Worm (Caenorhabditis elegans) whole organism, L2 larva: ENCODE measurements around the gene T26A5.2.

ENCODE experiments used
- C34F6.9 ChIP-seq: fragments of 150-350 bp; optimal IDR thresholded peaks from 2 replicates; lab custom pipeline; 2014; ENCODE audit warnings: missing biosample characterization, missing genetic modification characterization
- F13H6.1 ChIP-seq: sonication (generic microtip); optimal IDR thresholded peaks from 2 replicates; lab custom pipeline; 2016; ENCODE audit warnings: missing genetic modification characterization, missing compliant biosample characterization
- R02D3.7 ChIP-seq: fragments of 150-350 bp; optimal IDR thresholded peaks from 2 replicates; lab custom pipeline; 2014; ENCODE audit warnings: missing biosample characterization, missing genetic modification characterization
- Y55F3AM.14 ChIP-seq: fragments of 200-800 bp; sonication (Bioruptor generic); optimal IDR thresholded peaks from 2 replicates; lab custom pipeline; 2018; ENCODE audit warnings: mild to moderate bottlenecking, missing genetic modification characterization, missing compliant biosample characterization
- ZK546.5 ChIP-seq: sonication (generic microtip); optimal IDR thresholded peaks from 2 replicates; lab custom pipeline; 2017; ENCODE audit warnings: missing biosample characterization, missing genetic modification characterization
- alr-1 ChIP-seq: fragments of 150-350 bp; optimal IDR thresholded peaks from 2 replicates; lab custom pipeline; 2014; ENCODE audit warnings: missing biosample characterization, missing genetic modification characterization
- aly-2 ChIP-seq: fragments of 150-350 bp; optimal IDR thresholded peaks from 2 replicates; lab custom pipeline; 2014; ENCODE audit warnings: missing biosample characterization, missing genetic modification characterization
- ama-1 ChIP-seq: fragments of 150-350 bp; optimal IDR thresholded peaks from 2 replicates; lab custom pipeline; 2018; ENCODE audit warnings: inconsistent platforms
- blmp-1 ChIP-seq: sonication (generic microtip); optimal IDR thresholded peaks from 2 replicates; lab custom pipeline; 2017; ENCODE audit warnings: missing genetic modification characterization, mild to moderate bottlenecking, missing compliant biosample characterization, antibody characterized with exemption, moderate library complexity; ENCODE audit not compliant: insufficient read depth
- ceh-16 ChIP-seq: fragments of 150-350 bp; optimal IDR thresholded peaks from 2 replicates; lab custom pipeline; 2014; ENCODE audit warnings: missing biosample characterization, missing genetic modification characterization
- ceh-82 ChIP-seq: fragments of 150-350 bp; optimal IDR thresholded peaks from 2 replicates; lab custom pipeline; 2014; ENCODE audit warnings: missing biosample characterization, missing genetic modification characterization
- crh-2 ChIP-seq: sonication (generic microtip); optimal IDR thresholded peaks from 2 replicates; lab custom pipeline; 2017; ENCODE audit warnings: missing biosample characterization, missing genetic modification characterization
- dmd-4 ChIP-seq: sonication (generic microtip); optimal IDR thresholded peaks from 2 replicates; lab custom pipeline; 2017; ENCODE audit warnings: missing biosample characterization, missing genetic modification characterization
- egl-27 ChIP-seq: sonication (generic microtip); optimal IDR thresholded peaks from 3 replicates; lab custom pipeline; 2017; ENCODE audit warnings: missing biosample characterization, missing genetic modification reagents, missing genetic modification characterization
- elt-1 ChIP-seq: fragments of 150-350 bp; optimal IDR thresholded peaks from 2 replicates; lab custom pipeline; 2014; ENCODE audit warnings: missing biosample characterization, missing genetic modification characterization
- fos-1 ChIP-seq: fragments of 150-350 bp; optimal IDR thresholded peaks from 2 replicates; lab custom pipeline; 2014; ENCODE audit warnings: missing biosample characterization, missing genetic modification characterization
- lin-11 ChIP-seq: fragments of 150-350 bp; sonication (generic microtip); optimal IDR thresholded peaks from 2 replicates; lab custom pipeline; 2014; ENCODE audit warnings: missing biosample characterization, missing genetic modification characterization, inconsistent platforms, mixed read lengths
- lin-13 ChIP-seq: fragments of 150-350 bp; optimal IDR thresholded peaks from 2 replicates; lab custom pipeline; 2014; ENCODE audit warnings: missing biosample characterization, missing genetic modification reagents, missing genetic modification characterization
- lin-39 ChIP-seq: fragments of 150-350 bp; optimal IDR thresholded peaks from 2 replicates; lab custom pipeline; 2014; ENCODE audit warnings: missing biosample characterization, missing genetic modification reagents, missing genetic modification characterization
- lsy-2 ChIP-seq, 2 experiments: fragments of 150-350 bp in 1 of 2; sonication (generic microtip) in 1 of 2; optimal IDR thresholded peaks; 2 replicates each; lab custom pipeline; 2014 to 2017; ENCODE audit warnings: missing biosample characterization in 2 of 2, missing genetic modification characterization in 2 of 2
- mbf-1 ChIP-seq: sonication (generic microtip); optimal IDR thresholded peaks from 2 replicates; lab custom pipeline; 2017; ENCODE audit warnings: missing biosample characterization, missing genetic modification characterization
- mdl-1 ChIP-seq, 2 experiments: fragments of 150-350 bp in 1 of 2; sonication (generic microtip) in 1 of 2; optimal IDR thresholded peaks; 2 replicates each; lab custom pipeline; 2017; ENCODE audit warnings: missing biosample characterization in 2 of 2, missing genetic modification characterization in 2 of 2
- nhr-10 ChIP-seq: sonication (generic microtip); optimal IDR thresholded peaks from 2 replicates; lab custom pipeline; 2017; ENCODE audit warnings: missing biosample characterization, missing genetic modification characterization
- nhr-11 ChIP-seq: fragments of 150-350 bp; optimal IDR thresholded peaks from 2 replicates; lab custom pipeline; 2014; ENCODE audit warnings: missing biosample characterization, missing genetic modification characterization
- nhr-12 ChIP-seq: fragments of 150-350 bp; optimal IDR thresholded peaks from 2 replicates; lab custom pipeline; 2014; ENCODE audit warnings: missing biosample characterization, missing genetic modification characterization
- nhr-129 ChIP-seq: fragments of 150-350 bp; optimal IDR thresholded peaks from 2 replicates; lab custom pipeline; 2014; ENCODE audit warnings: missing biosample characterization, missing genetic modification characterization
- nhr-21 ChIP-seq: fragments of 150-350 bp; optimal IDR thresholded peaks from 2 replicates; lab custom pipeline; 2014; ENCODE audit warnings: missing biosample characterization, missing genetic modification characterization
- nhr-23 ChIP-seq: fragments of 150-350 bp; optimal IDR thresholded peaks from 2 replicates; lab custom pipeline; 2014; ENCODE audit warnings: missing biosample characterization, missing genetic modification reagents, missing genetic modification characterization
- nhr-25 ChIP-seq: fragments of 150-350 bp; sonication (generic microtip); optimal IDR thresholded peaks from 3 replicates; lab custom pipeline; 2014; ENCODE audit warnings: missing biosample characterization, missing genetic modification characterization
- nhr-6 ChIP-seq: fragments of 150-350 bp; optimal IDR thresholded peaks from 2 replicates; lab custom pipeline; 2014; ENCODE audit warnings: missing biosample characterization, missing genetic modification characterization
- peb-1 ChIP-seq: fragments of 150-350 bp; optimal IDR thresholded peaks from 2 replicates; lab custom pipeline; 2014; ENCODE audit warnings: missing biosample characterization, missing genetic modification characterization
- sem-4 ChIP-seq: fragments of 150-350 bp; optimal IDR thresholded peaks from 2 replicates; lab custom pipeline; 2014; ENCODE audit warnings: missing biosample characterization, missing genetic modification reagents, missing genetic modification characterization
- skn-1 ChIP-seq: sonication (generic microtip); optimal IDR thresholded peaks from 2 replicates; lab custom pipeline; 2017; ENCODE audit warnings: missing biosample characterization, missing genetic modification characterization
- sma-3 ChIP-seq: sonication (generic microtip); optimal IDR thresholded peaks from 2 replicates; lab custom pipeline; 2016; ENCODE audit warnings: missing genetic modification reagents, missing genetic modification characterization, missing compliant biosample characterization
- sma-9 ChIP-seq, 2 experiments: fragments of 150-350 bp in 1 of 2; sonication (generic microtip) in 1 of 2; optimal IDR thresholded peaks; 2 replicates each; lab custom pipeline; 2014 to 2016; ENCODE audit warnings: missing genetic modification characterization in 2 of 2, mild to moderate bottlenecking in 1 of 2, missing biosample characterization in 1 of 2, missing compliant biosample characterization in 1 of 2, missing genetic modification reagents in 1 of 2, moderate library complexity in 1 of 2
- snpc-4 ChIP-seq: fragments of 150-350 bp; optimal IDR thresholded peaks from 2 replicates; lab custom pipeline; 2014; ENCODE audit warnings: missing biosample characterization, missing genetic modification characterization
- unc-39 ChIP-seq: fragments of 150-350 bp; optimal IDR thresholded peaks from 2 replicates; lab custom pipeline; 2014; ENCODE audit warnings: missing biosample characterization, missing genetic modification characterization
- unc-55 ChIP-seq: fragments of 150-350 bp; sonication (generic microtip); optimal IDR thresholded peaks from 3 replicates; lab custom pipeline; 2014; ENCODE audit warnings: missing biosample characterization, missing genetic modification reagents, missing genetic modification characterization
- unc-62 ChIP-seq: fragments of 150-350 bp; optimal IDR thresholded peaks from 2 replicates; lab custom pipeline; 2014; ENCODE audit warnings: missing biosample characterization, missing genetic modification reagents, missing genetic modification characterization
- zag-1 ChIP-seq: fragments of 150-350 bp; optimal IDR thresholded peaks from 2 replicates; lab custom pipeline; 2014; ENCODE audit warnings: missing biosample characterization, missing genetic modification characterization
- ztf-1 ChIP-seq: fragments of 200-800 bp; sonication (Bioruptor generic); conservative IDR thresholded peaks from 2 replicates; pipeline ENCODE4 v1.3.6; 2022; ENCODE audit warnings: missing genetic modification characterization, missing compliant biosample characterization

T26A5.2 gene

ce11 chrIII:6467005-6467404 is at the start of gene T26A5.2:
Gene T26A5.2 (plus strand): TSS chrIII:6467305.
- no peak for TF ChIP-seq ceh-82 (tag; lab: Kevin White, UChicago)
- no peak for TF ChIP-seq snpc-4 (tag; lab: Kevin White, UChicago)
- TF ChIP-seq zag-1, result no peak
- no peak for TF ChIP-seq ama-1 (lab: Kevin White, UChicago)
- no peak for TF ChIP-seq skn-1 (tag; lab: Kevin White, UChicago)
- no peak for TF ChIP-seq ztf-1 (GFP tag; lab: Robert Waterston, UW)
- no peak for TF ChIP-seq unc-62 (GFP tag; lab: Kevin White, UChicago)

ce11 chrIII:6418254-6418653 is 48.9 kb upstream of the T26A5.2 start:
- no peak for TF ChIP-seq nhr-6 (tag; lab: Kevin White, UChicago)
- no peak for TF ChIP-seq ZK546.5 (tag; lab: Kevin White, UChicago)
- no peak for TF ChIP-seq zag-1
- TF ChIP-seq, all 48 proteins: peak for 0

ce11 chrIII:6419409-6419944 is 47.6 kb upstream of the T26A5.2 start, which contains the start of gene atgl-1:
Gene atgl-1 (minus strand): TSS chrIII:6419459.
- TF ChIP-seq nhr-6 (tag; lab: Kevin White, UChicago) (no peak), nhr-10 (tag; lab: Kevin White, UChicago) (no peak), lin-13 (GFP tag; lab: Kevin White, UChicago) (no peak), unc-55 (GFP tag; lab: Kevin White, UChicago) (no peak), Y55F3AM.14 (GFP tag; lab: Kevin White, UChicago) (no peak), lin-11 (tag; lab: Kevin White, UChicago) (no peak), skn-1 (tag; lab: Kevin White, UChicago) (no peak), sem-4 (tag; lab: Kevin White, UChicago) (no peak), crh-2 (tag; lab: Kevin White, UChicago) (peak; percentile 4), nhr-23 (tag; lab: Kevin White, UChicago) (no peak), lsy-2 (tag; optimal IDR thresholded peaks at IDR 0.05; lab: Kevin White, UChicago) (no peak), nhr-21 (tag; lab: Kevin White, UChicago) (peak; percentile 11), mdl-1 (tag; optimal IDR thresholded peaks at IDR 0.05; lab: Kevin White, UChicago) (peak in 1 of 2 experiments; percentile 19), fos-1 (peak; percentile 17), dmd-4 (tag; lab: Kevin White, UChicago) (no peak), nhr-12 (tag; lab: Kevin White, UChicago) (no peak), lin-39 (tag; lab: Kevin White, UChicago) (no peak), F13H6.1 (tag; lab: Kevin White, UChicago) (no peak), aly-2 (tag; lab: Kevin White, UChicago) (no peak), nhr-11 (tag; lab: Kevin White, UChicago) (no peak), nhr-25 (tag; lab: Kevin White, UChicago) (peak; percentile 24), ceh-82 (tag; lab: Kevin White, UChicago) (no peak), ZK546.5 (tag; lab: Kevin White, UChicago) (no peak), mbf-1 (tag; lab: Kevin White, UChicago) (no peak), ama-1 (lab: Kevin White, UChicago) (peak; percentile 48), egl-27 (no peak), unc-62 (GFP tag; lab: Kevin White, UChicago) (no peak), elt-1 (tag; lab: Kevin White, UChicago) (no peak), R02D3.7 (tag; lab: Kevin White, UChicago) (no peak)

- TF ChIP-seq egl-27 (no peak), skn-1 (tag; lab: Kevin White, UChicago) (no peak), sma-9 (GFP tag; optimal IDR thresholded peaks at IDR 0.05; lab: Kevin White, UChicago) (peak; percentile 3), sma-9 (tag; optimal IDR thresholded peaks at IDR 0.05; lab: Kevin White, UChicago) (no peak), mdl-1 (tag; optimal IDR thresholded peaks at IDR 0.05; lab: Kevin White, UChicago) (peak in 1 of 2 experiments; percentile 20), unc-39 (tag; lab: Kevin White, UChicago) (no peak), nhr-10 (tag; lab: Kevin White, UChicago) (no peak), nhr-25 (tag; lab: Kevin White, UChicago) (peak; percentile 18), sma-3 (no peak), nhr-129 (peak; percentile 11), fos-1 (peak; percentile 2), peb-1 (no peak), C34F6.9 (tag; lab: Kevin White, UChicago) (no peak), ama-1 (lab: Kevin White, UChicago) (no peak), R02D3.7 (tag; lab: Kevin White, UChicago) (no peak), lin-11 (tag; lab: Kevin White, UChicago) (no peak), dmd-4 (tag; lab: Kevin White, UChicago) (no peak), lin-39 (tag; lab: Kevin White, UChicago) (no peak), blmp-1 (tag; lab: Kevin White, UChicago) (no peak), nhr-11 (tag; lab: Kevin White, UChicago) (no peak), ZK546.5 (tag; lab: Kevin White, UChicago) (no peak), sem-4 (tag; lab: Kevin White, UChicago) (no peak), zag-1 (no peak), ceh-16 (no peak), unc-55 (GFP tag; lab: Kevin White, UChicago) (no peak), crh-2 (tag; lab: Kevin White, UChicago) (peak; percentile 26), nhr-6 (tag; lab: Kevin White, UChicago) (no peak), alr-1 (tag; lab: Kevin White, UChicago) (no peak), nhr-12 (tag; lab: Kevin White, UChicago) (no peak)
Observed at ce11 chrIII:6420201-6420600, 46.9 kb upstream of the T26A5.2 start.
